Worm (Caenorhabditis elegans): ENCODE data around the gene Y37H2A.13.

- TF ChIP-seq ces-1 (GFP tag; optimal IDR thresholded peaks at IDR 0.05) (no peak), unc-62 (GFP tag; optimal IDR thresholded peaks at IDR 0.05) (no peak), tbx-8 (GFP tag; optimal IDR thresholded peaks at IDR 0.05) (no peak), lsy-2 (tag; optimal IDR thresholded peaks at IDR 0.05) (no peak), nhr-28 (tag; optimal IDR thresholded peaks at IDR 0.05) (no peak), sptf-1 (tag; optimal IDR thresholded peaks at IDR 0.05) (no peak), cnd-1 (tag; optimal IDR thresholded peaks at IDR 0.05) (no peak), ztf-11 (tag; optimal IDR thresholded peaks at IDR 0.05) (no peak), M03D4.4 (tag; optimal IDR thresholded peaks at IDR 0.05) (no peak), hlh-1 (tag; optimal IDR thresholded peaks at IDR 0.05) (no peak)
These were observed 22.1 kb downstream of the Y37H2A.13 start, which contains the start of gene C14A6.5 for ce11 chrV:18164758-18165157.
